Fruit fly (Drosophila melanogaster): Measurements from ENCODE around the gene CG10710.

The CG10710 gene

dm6 chr3L:13476070-13476469 is 43.3 kb downstream of the CG10710 start:
- TF ChIP-seq h (optimal IDR thresholded peaks at IDR 0.05) (no peak), ttk (optimal IDR thresholded peaks at IDR 0.05) (no peak), Sin3A (optimal IDR thresholded peaks at IDR 0.05) (no peak)

DNA sequence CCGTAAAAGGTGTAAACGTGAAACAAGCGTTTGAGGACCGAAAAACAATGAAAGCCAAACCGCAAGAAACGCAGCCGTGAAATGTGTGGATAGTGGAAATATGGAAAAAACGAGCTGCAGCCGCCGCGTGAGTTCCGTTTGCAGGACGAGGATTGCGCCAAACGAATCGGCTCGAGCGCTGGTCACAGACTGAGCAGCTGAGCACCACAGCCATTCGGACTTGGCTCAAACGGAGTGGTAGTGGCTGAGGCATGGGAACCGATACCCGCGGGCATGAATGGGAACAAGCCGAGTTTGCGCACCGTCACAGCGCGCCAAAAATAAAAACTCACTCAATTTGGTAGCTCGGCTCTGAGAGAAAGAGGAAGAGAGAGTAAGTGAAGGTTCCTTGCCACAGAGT is 44.8 kb downstream of the CG10710 start, which contains the start of gene CG10089:
TSS of gene CG10089 (minus strand) at position 181 of the 400 bp plus-strand sequence.
- TF ChIP-seq Myc (optimal IDR thresholded peaks at IDR 0.05): no peak
- TF ChIP-seq psq (optimal IDR thresholded peaks at IDR 0.05): no peak
- TF ChIP-seq Sin3A (optimal IDR thresholded peaks at IDR 0.05): no peak
- TF ChIP-seq ttk (optimal IDR thresholded peaks at IDR 0.05): no peak
- TF ChIP-seq insv (optimal IDR thresholded peaks at IDR 0.05): no peak
- no peak for TF ChIP-seq h (optimal IDR thresholded peaks at IDR 0.05)

Data from Kc167 (cell line).